Fruit fly (Drosophila melanogaster) whole organism, embryonic: ENCODE measurements around the gene CG17801.
A peak's percentile ranks its signal among the peaks of the same experiment; 100 is the strongest.

Experiments used
- Abd-B ChIP-seq: fragments of 200-800 bp; sonication (Bioruptor generic); optimal IDR thresholded peaks from 2 replicates; lab custom pipeline; 2018; ENCODE audit warnings: missing biosample characterization, mild to moderate bottlenecking, missing genetic modification characterization, moderate library complexity
- CG10366 ChIP-seq: fragments of 200-800 bp; sonication (Bioruptor generic); IDR thresholded peaks from 2 replicates; pipeline ENCODE4 v1.3.6; 2022; ENCODE audit warnings: missing biosample characterization, missing genetic modification characterization
- CG10979 ChIP-seq: fragments of 200-800 bp; sonication (Bioruptor generic); optimal IDR thresholded peaks from 2 replicates; lab custom pipeline; 2018; ENCODE audit warnings: missing biosample characterization, mild to moderate bottlenecking, missing genetic modification characterization, moderate library complexity
- CG13424 ChIP-seq: fragments of 200-800 bp; sonication (Bioruptor generic); optimal IDR thresholded peaks from 2 replicates; lab custom pipeline; 2019; ENCODE audit warnings: missing biosample characterization, mild to moderate bottlenecking, missing genetic modification characterization, moderate library complexity
- CG13775 ChIP-seq: fragments of 200-800 bp; sonication (Bioruptor generic); optimal IDR thresholded peaks from 3 replicates; lab custom pipeline; 2017; ENCODE audit warnings: missing biosample characterization, mild to moderate bottlenecking, missing genetic modification characterization
- CG13894 ChIP-seq: fragments of 200-800 bp; sonication (Bioruptor generic); optimal IDR thresholded peaks from 3 replicates; lab custom pipeline; 2018; ENCODE audit warnings: missing biosample characterization, mild to moderate bottlenecking, missing genetic modification characterization, moderate library complexity
- CG1647 ChIP-seq: fragments of 200-800 bp; sonication (Bioruptor generic); optimal IDR thresholded peaks from 3 replicates; lab custom pipeline; 2016; ENCODE audit warnings: missing biosample characterization, missing genetic modification characterization
- CG17361 ChIP-seq: fragments of 200-800 bp; sonication (Bioruptor generic); IDR thresholded peaks from 3 replicates; pipeline ENCODE4 v1.3.6; 2022; ENCODE audit warnings: missing biosample characterization, missing genetic modification characterization
- CG18476 ChIP-seq: fragments of 200-800 bp; sonication (Bioruptor generic); optimal IDR thresholded peaks from 2 replicates; lab custom pipeline; 2016; ENCODE audit warnings: missing biosample characterization, mild to moderate bottlenecking, missing genetic modification characterization
- CG2120 ChIP-seq: fragments of 200-800 bp; sonication (Bioruptor generic); optimal IDR thresholded peaks from 3 replicates; lab custom pipeline; 2016; ENCODE audit warnings: missing biosample characterization, missing genetic modification characterization
- CG31365 ChIP-seq: fragments of 200-800 bp; sonication (Bioruptor generic); optimal IDR thresholded peaks from 2 replicates; lab custom pipeline; 2018; ENCODE audit warnings: missing biosample characterization, mild to moderate bottlenecking, missing genetic modification characterization
- CG31441 ChIP-seq: fragments of 200-800 bp; sonication (Bioruptor generic); IDR thresholded peaks from 2 replicates; pipeline ENCODE4 v1.3.6; 2022; ENCODE audit warnings: missing biosample characterization, missing genetic modification characterization
- CG32767 ChIP-seq: fragments of 200-800 bp; sonication (Bioruptor generic); IDR thresholded peaks from 2 replicates; pipeline ENCODE4 v1.3.6; 2022; ENCODE audit warnings: missing biosample characterization, missing genetic modification characterization
- CG32772 ChIP-seq: fragments of 200-800 bp; sonication (Bioruptor generic); IDR thresholded peaks from 2 replicates; pipeline ENCODE4 v1.3.6; 2022; ENCODE audit warnings: missing biosample characterization, missing genetic modification characterization
- CG3726 ChIP-seq: fragments of 200-800 bp; sonication (Bioruptor generic); IDR thresholded peaks from 3 replicates; pipeline ENCODE4, ENCODE4 v1.3.6; 2022; ENCODE audit warnings: missing biosample characterization, missing genetic modification characterization
- CG9932 ChIP-seq: fragments of 200-800 bp; sonication (Bioruptor generic); IDR thresholded peaks from 2 replicates; pipeline ENCODE4 v1.3.6; 2022; ENCODE audit warnings: missing biosample characterization, missing genetic modification characterization
- Camta ChIP-seq: fragments of 200-800 bp; sonication (Bioruptor generic); optimal IDR thresholded peaks from 2 replicates; lab custom pipeline; 2016; ENCODE audit warnings: missing biosample characterization, missing genetic modification characterization
- D ChIP-seq, 2 experiments: fragments of 200-800 bp in 1 of 2; fragments of >200 bp in 1 of 2; sonication (Bioruptor generic) in 1 of 2; optimal IDR thresholded peaks; 2 replicates in 1 of 2; 3 replicates in 1 of 2; lab custom pipeline; 2017; ENCODE audit warnings: mild to moderate bottlenecking in 1 of 2, missing biosample characterization in 1 of 2, missing genetic modification characterization in 1 of 2, missing genetic modification reagents in 1 of 2
- Doc3 ChIP-seq: fragments of 200-800 bp; sonication (Bioruptor generic); IDR thresholded peaks from 3 replicates; pipeline ENCODE4 v1.3.6; 2022; ENCODE audit warnings: missing biosample characterization, missing genetic modification characterization; ENCODE audit not compliant: partially characterized antibody
- ERR ChIP-seq: fragments of 200-800 bp; sonication (Bioruptor generic); optimal IDR thresholded peaks from 2 replicates; lab custom pipeline; 2016; ENCODE audit warnings: missing biosample characterization, missing genetic modification characterization
- Ets97D ChIP-seq: fragments of 200-800 bp; sonication (Bioruptor generic); optimal IDR thresholded peaks from 3 replicates; lab custom pipeline; 2016; ENCODE audit warnings: missing biosample characterization, missing genetic modification characterization
- Gug ChIP-seq: fragments of 200-800 bp; sonication (Bioruptor generic); IDR thresholded peaks from 4 replicates; pipeline ENCODE4 v1.3.6; 2022; ENCODE audit warnings: missing biosample characterization, missing genetic modification characterization
- HLHmδ ChIP-seq: fragments of 200-800 bp; sonication (Bioruptor generic); optimal IDR thresholded peaks from 2 replicates; lab custom pipeline; 2018; ENCODE audit warnings: missing biosample characterization, mild to moderate bottlenecking, missing genetic modification characterization, moderate library complexity
- HmgD ChIP-seq: fragments of 200-800 bp; sonication (Bioruptor generic); optimal IDR thresholded peaks from 3 replicates; lab custom pipeline; 2016; ENCODE audit warnings: missing biosample characterization, missing genetic modification characterization
- Oaz ChIP-seq: fragments of 200-800 bp; sonication (Bioruptor generic); IDR thresholded peaks from 2 replicates; pipeline ENCODE4 v1.3.6; 2022; ENCODE audit warnings: missing biosample characterization, missing genetic modification characterization
- Sox100B ChIP-seq: fragments of 200-800 bp; sonication (Bioruptor generic); optimal IDR thresholded peaks from 3 replicates; lab custom pipeline; 2018; ENCODE audit warnings: missing biosample characterization, mild to moderate bottlenecking, missing genetic modification characterization
- Sry-β ChIP-seq: fragments of 200-800 bp; sonication (Bioruptor generic); optimal IDR thresholded peaks from 2 replicates; lab custom pipeline; 2018; ENCODE audit warnings: missing biosample characterization, mild to moderate bottlenecking, missing genetic modification characterization, moderate library complexity
- bowl ChIP-seq: fragments of 200-800 bp; sonication (Bioruptor generic); IDR thresholded peaks from 2 replicates; pipeline ENCODE4 v1.3.6; 2022; ENCODE audit warnings: missing biosample characterization, missing genetic modification characterization
- btn ChIP-seq: fragments of 200-800 bp; sonication (Bioruptor generic); optimal IDR thresholded peaks from 2 replicates; lab custom pipeline; 2016; ENCODE audit warnings: missing biosample characterization, missing genetic modification characterization
- crp ChIP-seq, 2 experiments: fragments of 200-800 bp; sonication (Bioruptor generic); optimal IDR thresholded peaks; 2 replicates in 1 of 2; 3 replicates in 1 of 2; lab custom pipeline; 2017; ENCODE audit warnings: missing biosample characterization in 2 of 2, missing genetic modification characterization in 2 of 2, mild to moderate bottlenecking in 1 of 2, moderate library complexity in 1 of 2
- dimm ChIP-seq: fragments of 200-800 bp; sonication (Bioruptor generic); IDR thresholded peaks from 2 replicates; pipeline ENCODE4 v1.3.6; 2022; ENCODE audit warnings: missing biosample characterization, missing genetic modification characterization
- dmrt99B ChIP-seq: fragments of 200-800 bp; sonication (Bioruptor generic); optimal IDR thresholded peaks from 2 replicates; lab custom pipeline; 2018; ENCODE audit warnings: missing biosample characterization, mild to moderate bottlenecking, missing genetic modification characterization, moderate library complexity
- emc ChIP-seq: fragments of 200-800 bp; sonication (Bioruptor generic); optimal IDR thresholded peaks from 2 replicates; lab custom pipeline; 2016; ENCODE audit warnings: missing biosample characterization, missing genetic modification characterization
- exex ChIP-seq: fragments of 200-800 bp; sonication (Bioruptor generic); optimal IDR thresholded peaks from 4 replicates; lab custom pipeline; 2018; ENCODE audit warnings: missing biosample characterization, mild to moderate bottlenecking, missing genetic modification characterization, moderate library complexity
- fd3F ChIP-seq: fragments of 200-800 bp; sonication (Bioruptor generic); optimal IDR thresholded peaks from 2 replicates; lab custom pipeline; 2018; ENCODE audit warnings: missing biosample characterization, mild to moderate bottlenecking, missing genetic modification characterization, moderate library complexity
- grau ChIP-seq: fragments of 200-800 bp; optimal IDR thresholded peaks from 3 replicates; lab custom pipeline; 2019; ENCODE audit warnings: missing biosample characterization, mild to moderate bottlenecking, missing genetic modification characterization, moderate library complexity
- hth ChIP-seq: fragments of >200 bp; optimal IDR thresholded peaks from 2 replicates; lab custom pipeline; 2017; ENCODE audit warnings: inconsistent platforms
- insv ChIP-seq, 2 experiments: fragments of 200-800 bp; sonication (Bioruptor generic); optimal IDR thresholded peaks; 3 replicates each; lab custom pipeline; 2016 to 2018; ENCODE audit warnings: missing biosample characterization in 2 of 2, missing genetic modification characterization in 2 of 2
- lab ChIP-seq: fragments of 200-800 bp; sonication (Bioruptor generic); optimal IDR thresholded peaks from 3 replicates; lab custom pipeline; 2017; ENCODE audit warnings: missing biosample characterization, missing genetic modification characterization, mild to moderate bottlenecking, moderate library complexity, missing genetic modification reagents
- nau ChIP-seq: fragments of 200-800 bp; sonication (Bioruptor generic); optimal IDR thresholded peaks from 3 replicates; lab custom pipeline; 2017; ENCODE audit warnings: missing biosample characterization, mild to moderate bottlenecking, missing genetic modification characterization, missing genetic modification reagents
- nerfin-2 ChIP-seq: fragments of 200-800 bp; sonication (Bioruptor generic); IDR thresholded peaks from 2 replicates; pipeline ENCODE4 v1.3.6; 2022; ENCODE audit warnings: missing biosample characterization, missing genetic modification characterization; ENCODE audit not compliant: partially characterized antibody
- onecut ChIP-seq: fragments of 200-800 bp; sonication (Bioruptor generic); IDR thresholded peaks from 2 replicates; pipeline ENCODE4 v1.3.6; 2022; ENCODE audit warnings: missing biosample characterization, missing genetic modification characterization
- phol ChIP-seq: fragments of 200-800 bp; sonication (Bioruptor generic); optimal IDR thresholded peaks from 3 replicates; lab custom pipeline; 2018; ENCODE audit warnings: missing biosample characterization, mild to moderate bottlenecking, missing genetic modification characterization, moderate library complexity
- scrt ChIP-seq: fragments of 200-800 bp; sonication (Bioruptor generic); optimal IDR thresholded peaks from 2 replicates; lab custom pipeline; 2018; ENCODE audit warnings: missing biosample characterization, mild to moderate bottlenecking, missing genetic modification characterization, moderate library complexity
- sima ChIP-seq: fragments of 200-800 bp; sonication (Bioruptor generic); optimal IDR thresholded peaks from 2 replicates; lab custom pipeline; 2016; ENCODE audit warnings: missing biosample characterization, missing genetic modification characterization
- slou ChIP-seq: fragments of 200-800 bp; sonication (Bioruptor generic); optimal IDR thresholded peaks from 3 replicates; lab custom pipeline; 2016; ENCODE audit warnings: missing biosample characterization, missing genetic modification characterization
- slp2 ChIP-seq: fragments of 200-800 bp; sonication (Bioruptor generic); optimal IDR thresholded peaks from 2 replicates; lab custom pipeline; 2016; ENCODE audit warnings: missing biosample characterization, missing genetic modification characterization
- so ChIP-seq: fragments of 200-800 bp; sonication (Bioruptor generic); IDR thresholded peaks from 3 replicates; pipeline ENCODE4 v1.3.6; 2022; ENCODE audit warnings: missing biosample characterization, missing genetic modification characterization
- stc ChIP-seq: fragments of 200-800 bp; sonication (Bioruptor generic); IDR thresholded peaks from 2 replicates; pipeline ENCODE4 v1.3.6; 2022; ENCODE audit warnings: missing biosample characterization, missing genetic modification characterization
- tin ChIP-seq: fragments of 200-800 bp; sonication (Bioruptor generic); optimal IDR thresholded peaks from 3 replicates; lab custom pipeline; 2016; ENCODE audit warnings: missing biosample characterization, missing genetic modification characterization
- trh ChIP-seq: fragments of 200-800 bp; sonication (Bioruptor generic); optimal IDR thresholded peaks from 2 replicates; lab custom pipeline; 2016; ENCODE audit warnings: missing biosample characterization, missing genetic modification characterization

Gene CG17801

dm6 chr3R:17781371-17781770 is 25.5 kb downstream of the CG17801 start (continued):
- TF ChIP-seq Ets97D (GFP tag; lab: Kevin White, UChicago) (peak; percentile 38), CG3726 (GFP tag; lab: Robert Waterston, UW) (peak; percentile 73; the same call in 2 of the 3 replicates), so (peak; percentile 80), nau (GFP tag; lab: Kevin White, UChicago) (peak; percentile 54), insv (GFP tag; optimal IDR thresholded peaks at IDR 0.05; lab: Kevin White, UChicago) (no peak), sima (GFP tag; lab: Kevin White, UChicago) (peak; percentile 26), btn (peak; percentile 54), CG31365 (tag; lab: Kevin White, UChicago) (peak; percentile 59), CG31441 (GFP tag; lab: Robert Waterston, UW) (peak; percentile 91), emc (GFP tag; lab: Kevin White, UChicago) (peak; percentile 72), CG32772 (GFP tag; lab: Robert Waterston, UW) (peak; percentile 89), exex (tag; lab: Kevin White, UChicago) (peak; percentile 24), trh (GFP tag; lab: Kevin White, UChicago) (peak; percentile 49), CG10979 (peak; percentile 78), CG13424 (tag; lab: Kevin White, UChicago) (peak; percentile 88), lab (GFP tag; lab: Kevin White, UChicago) (peak; percentile 76), hth (no peak), stc (GFP tag; lab: Robert Waterston, UW) (peak; percentile 83), grau (tag; lab: Kevin White, UChicago) (peak; percentile 80), ERR (GFP tag; lab: Kevin White, UChicago) (peak; percentile 54), CG1647 (GFP tag; lab: Kevin White, UChicago) (peak; percentile 40), CG17361 (GFP tag; lab: Robert Waterston, UW) (peak; percentile 81), dmrt99B (peak; percentile 87), HLHmδ (GFP tag; lab: Kevin White, UChicago) (no peak), CG13894 (tag; lab: Kevin White, UChicago) (peak; percentile 72), CG13775 (GFP tag; lab: Kevin White, UChicago) (peak; percentile 37), onecut (GFP tag; lab: Robert Waterston, UW) (peak; percentile 57), Oaz (GFP tag; lab: Robert Waterston, UW) (peak; percentile 72), D (optimal IDR thresholded peaks at IDR 0.05; lab: Kevin White, UChicago) (no peak), D (GFP tag; optimal IDR thresholded peaks at IDR 0.05; lab: Kevin White, UChicago) (peak; percentile 59), CG9932 (GFP tag; lab: Robert Waterston, UW) (peak; percentile 89), scrt (peak; percentile 68), crp (GFP tag; optimal IDR thresholded peaks at IDR 0.05; lab: Kevin White, UChicago) (no peak), Sox100B (peak; percentile 64), Camta (GFP tag; lab: Kevin White, UChicago) (peak; percentile 72), Doc3 (GFP tag; lab: Robert Waterston, UW) (no peak), Abd-B (GFP tag; lab: Kevin White, UChicago) (peak; percentile 83), slou (GFP tag; lab: Kevin White, UChicago) (peak; percentile 67)
- TF ChIP-seq, all 482 proteins: peak for 372

DNA sequence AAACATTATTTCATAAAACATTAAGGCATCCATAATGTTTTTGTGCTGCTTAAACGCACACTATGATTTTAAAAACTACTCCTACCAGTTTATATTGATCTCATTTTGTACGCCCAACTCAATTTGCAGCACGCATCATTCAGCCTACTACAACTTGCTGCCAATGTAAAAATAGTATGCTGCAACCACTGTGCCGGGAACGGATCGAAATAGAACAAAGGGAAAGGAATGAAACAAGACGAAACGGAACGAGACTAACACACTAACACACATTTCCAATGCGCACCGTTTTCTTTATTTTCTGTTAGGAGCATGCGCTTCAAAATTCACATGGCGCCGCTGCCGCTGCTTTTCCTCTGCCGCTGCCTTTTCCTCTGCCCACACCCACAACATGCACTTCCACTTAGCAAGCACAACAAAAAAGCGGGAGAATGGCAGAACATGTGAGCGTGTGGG is 29.9 kb downstream of the CG17801 start:
- TF ChIP-seq tin (GFP tag; lab: Kevin White, UChicago) (peak; percentile 23), Sry-β (GFP tag; lab: Kevin White, UChicago) (no peak), CG2120 (GFP tag; lab: Kevin White, UChicago) (peak; percentile 69), bowl (GFP tag; lab: Robert Waterston, UW) (no peak), fd3F (GFP tag; lab: Kevin White, UChicago) (no peak), HmgD (GFP tag; lab: Kevin White, UChicago) (no peak), CG10366 (peak; percentile 10; the same call in 1 of the 2 replicates), dimm (GFP tag; lab: Robert Waterston, UW) (no peak), CG32767 (GFP tag; lab: Robert Waterston, UW) (no peak), nerfin-2 (no peak), slp2 (no peak), CG18476 (GFP tag; lab: Kevin White, UChicago) (peak; percentile 9), Gug (peak; percentile 59; the same call in 3 of the 4 replicates), phol (tag; lab: Kevin White, UChicago) (peak; percentile 15)
